Fruit fly (Drosophila melanogaster): Measurements from ENCODE around the gene Vti1a.
A peak's percentile ranks its signal among the peaks of the same experiment; 100 is the strongest.

The Vti1a gene

DNA sequence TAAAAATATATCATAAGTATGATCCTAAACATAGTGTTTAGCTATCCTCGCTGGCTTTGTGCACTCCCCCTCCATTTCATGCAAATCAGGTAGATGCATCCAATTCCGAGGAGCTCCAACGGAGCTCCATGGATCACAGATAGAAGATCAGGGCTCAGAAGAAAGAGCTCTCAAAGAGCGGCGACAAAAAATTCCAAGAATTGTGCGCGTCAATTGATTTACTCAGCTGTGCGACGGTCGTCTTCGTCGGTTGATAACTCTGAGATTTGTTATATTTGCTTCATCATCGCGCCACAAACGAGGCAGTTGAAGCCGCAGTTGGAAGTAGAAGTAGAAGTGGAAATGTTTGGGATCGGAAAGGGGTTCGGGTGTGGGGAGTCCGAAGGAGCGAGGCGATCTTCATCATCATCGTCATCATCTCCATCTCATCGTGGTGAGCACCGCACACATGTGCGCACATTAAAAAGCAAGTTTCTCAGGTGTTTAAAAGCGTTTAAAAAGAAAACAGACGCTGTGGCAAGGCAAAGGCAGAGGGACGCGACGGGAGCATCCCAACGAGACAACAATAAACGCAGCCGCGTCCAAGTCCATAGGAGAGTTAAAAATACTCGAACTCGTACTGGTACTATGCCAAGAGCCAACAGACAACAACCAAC, 40.6 kb upstream of the Vti1a start:
- peak; percentile 83 for TF ChIP-seq EcR (GFP tag; optimal IDR thresholded peaks at IDR 0.05)
- TF ChIP-seq Pif1B (GFP tag; optimal IDR thresholded peaks at IDR 0.05), result no peak

DNA sequence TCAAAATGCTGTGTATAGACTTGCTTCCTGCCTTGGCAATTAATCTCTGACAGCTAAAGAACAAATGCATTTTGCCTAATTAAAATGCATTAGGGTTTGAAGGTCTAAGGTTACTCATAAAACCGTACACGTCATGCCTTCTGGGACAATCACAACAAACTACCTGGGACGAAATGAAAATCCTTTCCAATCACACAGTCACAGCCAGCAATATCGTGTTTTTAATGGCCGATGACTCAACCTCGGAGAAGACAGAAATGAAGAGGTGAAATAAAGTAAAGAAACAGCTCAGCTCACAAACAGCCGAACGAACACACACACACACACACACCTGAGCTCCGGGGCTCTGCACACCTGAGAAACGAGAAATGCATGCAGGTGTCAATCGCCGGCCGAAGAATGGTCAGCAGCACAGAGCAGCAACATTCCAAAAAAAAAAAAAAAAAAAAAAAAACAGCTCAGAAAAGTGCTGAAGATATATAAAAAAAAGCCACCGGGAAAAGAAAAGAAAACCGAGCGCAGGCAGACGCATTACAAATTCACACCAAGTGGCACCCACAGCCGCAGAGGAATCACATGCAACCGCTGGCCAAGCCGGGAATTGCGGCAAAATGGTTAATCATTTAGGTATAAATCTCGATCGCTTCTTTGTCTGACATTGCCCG, 39.7 kb upstream of the Vti1a start:
- TF ChIP-seq EcR (GFP tag; optimal IDR thresholded peaks at IDR 0.05) (peak; percentile 42), gl (tag; optimal IDR thresholded peaks at IDR 0.05) (no peak), CG9948 (tag; optimal IDR thresholded peaks at IDR 0.05) (no peak), Ets98B (GFP tag; IDR thresholded peaks at IDR 0.05) (no peak), D1 (tag; optimal IDR thresholded peaks at IDR 0.05) (no peak), CG12605 (GFP tag; IDR thresholded peaks at IDR 0.05) (peak; percentile 35; the same call in 1 of the 2 replicates), CG4496 (GFP tag; IDR thresholded peaks at IDR 0.05) (0 out of 3 replicates have a peak, but pooled peaks have one; percentile 21)

DNA sequence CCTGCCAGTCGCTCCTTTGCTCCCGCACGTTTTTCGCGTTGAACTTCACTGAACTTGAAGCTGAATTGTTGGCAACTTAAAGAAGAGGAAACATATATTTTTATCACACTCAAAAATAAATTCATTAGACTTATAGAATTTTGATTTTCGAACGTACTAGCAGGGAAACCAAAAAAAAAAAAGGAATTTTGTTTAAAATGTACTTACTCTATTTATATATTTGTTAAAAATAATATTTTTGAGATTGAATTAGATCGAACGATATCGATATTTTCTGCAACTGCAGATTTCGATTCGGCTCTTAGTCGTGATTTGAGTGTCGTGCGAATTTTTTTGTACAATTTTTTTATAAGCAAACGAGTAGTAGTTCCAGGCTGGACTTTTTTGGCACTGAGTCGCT, 38.8 kb upstream of the Vti1a start:
- no peak for TF ChIP-seq Pif1B (GFP tag; optimal IDR thresholded peaks at IDR 0.05)
- TF ChIP-seq Ets98B (GFP tag; IDR thresholded peaks at IDR 0.05), result no peak
- TF ChIP-seq CG17806 (tag; optimal IDR thresholded peaks at IDR 0.05), result peak; percentile 16
- TF ChIP-seq Snoo (tag; optimal IDR thresholded peaks at IDR 0.05), result peak; percentile 23
- peak; percentile 50 for TF ChIP-seq CG8159 (tag; optimal IDR thresholded peaks at IDR 0.05)

DNA sequence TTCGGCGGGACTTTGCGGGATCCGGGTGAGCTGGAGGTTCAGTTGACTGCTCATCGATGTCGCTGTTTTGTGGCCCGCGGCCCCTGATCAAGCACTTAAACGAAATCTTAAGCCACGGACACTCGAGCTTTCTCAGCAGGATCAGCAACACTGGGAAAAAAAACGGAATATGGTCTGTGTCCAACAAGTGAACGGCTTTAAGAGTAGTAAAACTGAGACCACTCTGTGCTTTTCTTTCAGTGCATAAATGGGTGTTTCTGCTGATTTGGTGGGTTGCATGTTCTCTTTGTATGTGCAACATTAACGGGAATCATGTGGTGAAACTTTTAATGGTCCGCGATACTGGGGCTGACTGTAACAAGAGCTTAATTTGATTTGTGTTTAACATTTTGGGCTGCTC, 36.6 kb upstream of the Vti1a start:
- TF ChIP-seq fd96Ca (GFP tag; IDR thresholded peaks at IDR 0.05) (no peak), Snoo (tag; optimal IDR thresholded peaks at IDR 0.05) (peak; percentile 32), CG9948 (tag; optimal IDR thresholded peaks at IDR 0.05) (peak; percentile 0), CG17806 (tag; optimal IDR thresholded peaks at IDR 0.05) (peak; percentile 9), Ets98B (GFP tag; IDR thresholded peaks at IDR 0.05) (no peak), CG10348 (GFP tag; IDR thresholded peaks at IDR 0.05) (no peak), CG15710 (tag; optimal IDR thresholded peaks at IDR 0.05) (no peak)

DNA sequence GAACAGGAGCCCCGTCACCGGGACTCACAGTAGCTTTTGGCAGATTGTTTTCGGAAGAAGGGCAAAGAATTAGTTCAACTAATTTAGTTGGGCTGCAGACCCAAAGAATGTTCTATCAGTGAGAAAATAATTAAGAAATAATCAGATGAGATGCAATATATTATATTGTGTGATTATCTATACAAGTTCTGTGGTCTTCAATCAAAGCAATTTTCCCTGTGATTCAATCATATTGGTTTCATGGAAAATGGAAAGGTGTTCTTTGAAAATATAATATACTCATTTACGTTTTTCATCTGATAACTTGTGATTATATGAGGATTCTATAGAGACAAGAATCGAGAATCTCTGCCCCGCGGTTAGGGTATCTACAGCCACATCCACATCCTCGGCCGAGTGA, 35.9 kb upstream of the Vti1a start:
- TF ChIP-seq Snoo (tag; optimal IDR thresholded peaks at IDR 0.05) (no peak), CG10348 (GFP tag; IDR thresholded peaks at IDR 0.05) (no peak), CG32121 (GFP tag; IDR thresholded peaks at IDR 0.05) (no peak), CG8159 (tag; optimal IDR thresholded peaks at IDR 0.05) (peak; percentile 13)

DNA sequence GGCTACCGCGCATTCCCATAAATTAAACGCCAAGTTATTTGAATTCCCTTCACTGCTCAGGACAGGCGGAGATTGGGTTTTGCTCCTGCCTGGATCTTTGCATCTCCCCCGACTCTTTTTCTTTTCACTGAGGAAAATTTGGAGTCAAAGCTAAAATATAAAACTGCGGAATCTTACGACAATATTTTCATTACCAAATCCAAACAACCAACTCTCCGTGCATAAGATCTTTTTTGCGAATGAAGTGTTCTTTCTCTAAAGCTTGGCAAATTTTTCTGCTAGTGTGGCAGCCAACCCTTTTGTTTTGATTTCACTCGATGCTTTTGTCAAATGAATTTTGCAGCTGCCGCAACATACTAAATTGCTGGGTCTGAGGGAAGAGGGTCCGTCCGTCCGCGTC, 35.2 kb upstream of the Vti1a start:
- TF ChIP-seq EcR (GFP tag; optimal IDR thresholded peaks at IDR 0.05), result no peak
- peak; percentile 40 for TF ChIP-seq Pif1B (GFP tag; optimal IDR thresholded peaks at IDR 0.05)
- TF ChIP-seq Ets98B (GFP tag; IDR thresholded peaks at IDR 0.05), result no peak
- peak; percentile 19 for TF ChIP-seq CG34367 (tag; optimal IDR thresholded peaks at IDR 0.05)
- TF ChIP-seq D1 (tag; optimal IDR thresholded peaks at IDR 0.05), result no peak
- TF ChIP-seq CG10348 (GFP tag; IDR thresholded peaks at IDR 0.05), result no peak
- peak; percentile 30 for TF ChIP-seq CG9948 (tag; optimal IDR thresholded peaks at IDR 0.05)
- peak; percentile 72 for TF ChIP-seq Snoo (tag; optimal IDR thresholded peaks at IDR 0.05)
- peak; percentile 47 for TF ChIP-seq CG8159 (tag; optimal IDR thresholded peaks at IDR 0.05)
- peak; percentile 64 for TF ChIP-seq CG17806 (tag; optimal IDR thresholded peaks at IDR 0.05)
- no peak for TF ChIP-seq rn (GFP tag; IDR thresholded peaks at IDR 0.05)
- no peak for TF ChIP-seq CG32121 (GFP tag; IDR thresholded peaks at IDR 0.05)
- peak; percentile 31 for TF ChIP-seq CG15710 (tag; optimal IDR thresholded peaks at IDR 0.05)
- peak; percentile 46 for TF ChIP-seq Pif1A (GFP tag; optimal IDR thresholded peaks at IDR 0.05)

DNA sequence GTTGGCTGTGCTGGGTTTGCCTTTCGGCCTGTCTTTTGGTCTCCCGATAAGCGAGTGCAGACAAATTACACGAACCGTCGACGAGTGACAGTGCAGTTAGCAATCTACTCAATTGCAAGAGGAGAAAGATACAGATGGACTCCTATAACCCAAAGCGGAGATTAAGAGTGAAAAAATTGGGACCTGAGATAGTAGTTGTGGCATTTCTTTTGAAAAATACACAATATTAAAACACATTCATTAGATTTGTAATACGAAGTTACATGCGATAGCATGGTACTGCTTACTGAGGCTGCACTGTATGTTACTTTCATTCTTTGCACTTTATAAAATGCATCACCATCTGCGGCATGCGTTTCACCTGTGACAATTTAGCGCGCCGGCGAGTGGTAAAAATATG, 34.5 kb upstream of the Vti1a start:
- TF ChIP-seq CG13204 (GFP tag; optimal IDR thresholded peaks at IDR 0.05) (no peak), Pif1A (GFP tag; optimal IDR thresholded peaks at IDR 0.05) (peak; percentile 18), Ets98B (GFP tag; IDR thresholded peaks at IDR 0.05) (no peak), Snoo (tag; optimal IDR thresholded peaks at IDR 0.05) (peak; percentile 56), CG34367 (tag; optimal IDR thresholded peaks at IDR 0.05) (no peak)

DNA sequence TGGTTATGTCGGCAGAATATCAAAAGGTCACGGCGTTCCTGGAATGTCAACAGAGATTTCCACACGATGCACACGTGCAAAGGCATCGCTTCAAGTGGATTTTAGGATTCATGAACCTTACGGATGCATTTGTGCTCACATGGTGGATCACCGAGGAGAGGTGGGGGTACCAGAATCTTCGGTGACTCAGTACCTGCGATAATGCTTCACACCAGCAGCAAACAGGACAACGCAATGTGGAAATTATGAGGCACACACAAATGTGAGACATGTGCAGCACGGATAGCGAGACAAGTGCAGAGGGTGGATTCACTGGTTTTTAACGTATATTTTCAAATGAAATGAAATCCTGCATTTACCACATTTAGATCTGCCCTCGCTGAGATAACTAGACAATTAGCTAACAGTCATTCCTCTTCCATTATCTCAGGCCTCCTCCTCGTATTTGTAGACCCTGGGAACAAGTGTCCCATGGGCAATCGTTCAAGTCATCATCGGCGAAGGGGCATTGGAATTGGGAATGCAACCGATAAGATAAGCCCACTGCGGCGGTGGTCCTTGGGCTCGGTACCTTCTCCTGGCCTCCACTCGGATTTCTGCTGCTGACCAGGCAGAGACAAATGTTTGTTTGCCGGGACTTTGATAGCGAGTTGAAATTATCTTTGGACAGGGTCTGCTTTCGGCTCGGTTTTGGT, 33.9 kb upstream of the Vti1a start:
- TF ChIP-seq CG17806 (tag; optimal IDR thresholded peaks at IDR 0.05), result no peak
- no peak for TF ChIP-seq Snoo (tag; optimal IDR thresholded peaks at IDR 0.05)
- no peak for TF ChIP-seq CG34367 (tag; optimal IDR thresholded peaks at IDR 0.05)
- no peak for TF ChIP-seq Pif1B (GFP tag; optimal IDR thresholded peaks at IDR 0.05)
- no peak for TF ChIP-seq CG14655 (GFP tag; optimal IDR thresholded peaks at IDR 0.05)
- no peak for TF ChIP-seq CG15710 (tag; optimal IDR thresholded peaks at IDR 0.05)
- no peak for TF ChIP-seq CG32121 (GFP tag; IDR thresholded peaks at IDR 0.05)
- no peak for TF ChIP-seq EcR (GFP tag; optimal IDR thresholded peaks at IDR 0.05)
- no peak for TF ChIP-seq CG13204 (GFP tag; optimal IDR thresholded peaks at IDR 0.05)
- no peak for TF ChIP-seq CG12605 (GFP tag; IDR thresholded peaks at IDR 0.05)
- TF ChIP-seq CG4496 (GFP tag; IDR thresholded peaks at IDR 0.05), result no peak
- TF ChIP-seq CG8301 (tag; optimal IDR thresholded peaks at IDR 0.05), result no peak
- TF ChIP-seq rn (GFP tag; IDR thresholded peaks at IDR 0.05), result no peak
